Fruit fly (Drosophila melanogaster) whole organism, prepupa: Measurements from ENCODE around the gene Hat1.

Experiments used
- Blimp-1 ChIP-seq: fragments of 200-800 bp; sonication (Bioruptor generic); optimal IDR thresholded peaks from 3 replicates; lab custom pipeline; 2017; ENCODE audit warnings: missing biosample characterization, missing genetic modification characterization, mild to moderate bottlenecking, moderate library complexity, missing genetic modification reagents
- CG10631 ChIP-seq: fragments of 200-800 bp; sonication (Bioruptor generic); optimal IDR thresholded peaks from 2 replicates; lab custom pipeline; 2016; ENCODE audit warnings: missing biosample characterization, missing genetic modification characterization
- CG11294 ChIP-seq: fragments of 200-800 bp; sonication (Bioruptor generic); IDR thresholded peaks from 2 replicates; pipeline ENCODE4 v1.3.6; 2022; ENCODE audit warnings: missing biosample characterization, missing genetic modification characterization
- CG11762 ChIP-seq: fragments of 200-800 bp; sonication (Bioruptor generic); optimal IDR thresholded peaks from 3 replicates; lab custom pipeline; 2016; ENCODE audit warnings: missing biosample characterization, missing genetic modification characterization; ENCODE audit not compliant: insufficient read depth
- CG1621 ChIP-seq: fragments of 200-800 bp; sonication (Bioruptor generic); optimal IDR thresholded peaks from 3 replicates; lab custom pipeline; 2018; ENCODE audit warnings: missing biosample characterization, mild to moderate bottlenecking, missing genetic modification characterization
- CG3032 ChIP-seq: fragments of 200-800 bp; optimal IDR thresholded peaks from 2 replicates; lab custom pipeline; 2019; ENCODE audit warnings: missing biosample characterization, mild to moderate bottlenecking, missing genetic modification characterization, moderate library complexity
- CG31627 ChIP-seq: fragments of 200-800 bp; sonication (Bioruptor generic); optimal IDR thresholded peaks from 3 replicates; lab custom pipeline; 2016; ENCODE audit warnings: missing biosample characterization, missing genetic modification characterization
- CG32006 ChIP-seq: fragments of 200-800 bp; sonication (Bioruptor generic); optimal IDR thresholded peaks from 3 replicates; lab custom pipeline; 2017; ENCODE audit warnings: missing biosample characterization, mild to moderate bottlenecking, missing genetic modification characterization
- CG4318 ChIP-seq: fragments of 200-800 bp; sonication (Bioruptor generic); optimal IDR thresholded peaks from 3 replicates; lab custom pipeline; 2017; ENCODE audit warnings: missing biosample characterization, mild to moderate bottlenecking, missing genetic modification characterization
- CG6163 ChIP-seq: fragments of 200-800 bp; sonication (Bioruptor generic); IDR thresholded peaks from 3 replicates; pipeline ENCODE4 v1.3.6; 2022; ENCODE audit warnings: missing biosample characterization, missing genetic modification characterization
- CG6276 ChIP-seq: fragments of 200-800 bp; sonication (Bioruptor generic); optimal IDR thresholded peaks from 2 replicates; lab custom pipeline; 2017; ENCODE audit warnings: missing biosample characterization, mild to moderate bottlenecking, missing genetic modification characterization
- CG6792 ChIP-seq: fragments of 200-800 bp; sonication (Bioruptor generic); optimal IDR thresholded peaks from 3 replicates; lab custom pipeline; 2016; ENCODE audit warnings: missing biosample characterization, missing genetic modification characterization
- CG6808 ChIP-seq: fragments of 200-800 bp; sonication (Bioruptor generic); optimal IDR thresholded peaks from 3 replicates; lab custom pipeline; 2017; ENCODE audit warnings: missing biosample characterization, missing genetic modification characterization, mild to moderate bottlenecking, moderate library complexity, missing genetic modification reagents
- CG6854 ChIP-seq: fragments of 200-800 bp; sonication (Bioruptor generic); optimal IDR thresholded peaks from 2 replicates; lab custom pipeline; 2017; ENCODE audit warnings: missing biosample characterization, mild to moderate bottlenecking, missing genetic modification characterization
- CG8319 ChIP-seq: fragments of 200-800 bp; sonication (Bioruptor generic); optimal IDR thresholded peaks from 3 replicates; lab custom pipeline; 2016; ENCODE audit warnings: missing biosample characterization, missing genetic modification characterization
- CG8632 ChIP-seq: fragments of 200-800 bp; sonication (Bioruptor generic); optimal IDR thresholded peaks from 3 replicates; lab custom pipeline; 2016; ENCODE audit warnings: missing biosample characterization, missing genetic modification characterization
- CG9139 ChIP-seq: fragments of 200-800 bp; sonication (Bioruptor generic); optimal IDR thresholded peaks from 3 replicates; lab custom pipeline; 2017; ENCODE audit warnings: missing biosample characterization, mild to moderate bottlenecking, missing genetic modification characterization
- Eip78C ChIP-seq: fragments of 200-800 bp; sonication (Bioruptor generic); peaks from one replicate; lab custom pipeline; 2016; ENCODE audit warnings: missing biosample characterization, missing genetic modification characterization
- Ets21C ChIP-seq: fragments of 200-800 bp; sonication (Bioruptor generic); optimal IDR thresholded peaks from 3 replicates; lab custom pipeline; 2016; ENCODE audit warnings: missing biosample characterization, missing genetic modification characterization
- Gug ChIP-seq: fragments of 200-800 bp; sonication (Bioruptor generic); IDR thresholded peaks from 2 replicates; pipeline ENCODE4 v1.3.6; 2022; ENCODE audit warnings: missing biosample characterization, missing genetic modification characterization
- Hr38 ChIP-seq: sonication (Bioruptor generic); optimal IDR thresholded peaks from 2 replicates; lab custom pipeline; 2016; ENCODE audit warnings: missing biosample characterization, missing genetic modification characterization
- Hr4 ChIP-seq: fragments of 200-800 bp; sonication (Bioruptor generic); optimal IDR thresholded peaks from 3 replicates; lab custom pipeline; 2016; ENCODE audit warnings: missing biosample characterization, missing genetic modification characterization
- Lpt ChIP-seq: fragments of 200-800 bp; sonication (Bioruptor generic); optimal IDR thresholded peaks from 3 replicates; lab custom pipeline; 2016; ENCODE audit warnings: missing biosample characterization, missing genetic modification characterization
- Met ChIP-seq: fragments of 200-800 bp; sonication (Bioruptor generic); optimal IDR thresholded peaks from 3 replicates; lab custom pipeline; 2016; ENCODE audit warnings: missing biosample characterization, missing genetic modification characterization
- OdsH ChIP-seq: fragments of 200-800 bp; sonication (Bioruptor generic); optimal IDR thresholded peaks from 3 replicates; lab custom pipeline; 2016; ENCODE audit warnings: missing biosample characterization, missing genetic modification characterization
- Smox ChIP-seq: fragments of 200-800 bp; sonication (Bioruptor generic); optimal IDR thresholded peaks from 3 replicates; lab custom pipeline; 2016; ENCODE audit warnings: missing biosample characterization, missing genetic modification characterization
- Sox14 ChIP-seq: fragments of 200-800 bp; sonication (Bioruptor generic); optimal IDR thresholded peaks from 3 replicates; lab custom pipeline; 2016; ENCODE audit warnings: missing biosample characterization, missing genetic modification characterization
- Sox15 ChIP-seq: fragments of 200-800 bp; sonication (Bioruptor generic); optimal IDR thresholded peaks from 3 replicates; lab custom pipeline; 2016; ENCODE audit warnings: missing biosample characterization, missing genetic modification characterization
- achi ChIP-seq: fragments of 200-800 bp; sonication (Bioruptor generic); optimal IDR thresholded peaks from 3 replicates; lab custom pipeline; 2016; ENCODE audit warnings: missing biosample characterization, missing genetic modification characterization
- acj6 ChIP-seq: fragments of 200-800 bp; sonication (Bioruptor generic); optimal IDR thresholded peaks from 3 replicates; lab custom pipeline; 2016; ENCODE audit warnings: missing biosample characterization, missing genetic modification characterization
- cyc ChIP-seq: fragments of 200-800 bp; sonication (Bioruptor generic); optimal IDR thresholded peaks from 3 replicates; lab custom pipeline; 2016; ENCODE audit warnings: missing biosample characterization, missing genetic modification characterization
- dac ChIP-seq: fragments of 200-800 bp; sonication (Bioruptor generic); optimal IDR thresholded peaks from 2 replicates; lab custom pipeline; 2017; ENCODE audit warnings: missing biosample characterization, mild to moderate bottlenecking, missing genetic modification characterization
- eg ChIP-seq: fragments of 200-800 bp; sonication (Bioruptor generic); IDR thresholded peaks from 3 replicates; pipeline ENCODE4 v1.3.6; 2022; ENCODE audit warnings: missing biosample characterization, missing genetic modification characterization
- fd59A ChIP-seq: fragments of 200-800 bp; sonication (Bioruptor generic); optimal IDR thresholded peaks from 2 replicates; lab custom pipeline; 2017; ENCODE audit warnings: missing biosample characterization, mild to moderate bottlenecking, missing genetic modification characterization, missing genetic modification reagents
- fkh ChIP-seq: fragments of 200-800 bp; sonication (Bioruptor generic); optimal IDR thresholded peaks from 3 replicates; lab custom pipeline; 2017; ENCODE audit warnings: missing biosample characterization, mild to moderate bottlenecking, missing genetic modification characterization, moderate library complexity
- spab ChIP-seq: fragments of 200-800 bp; sonication (Bioruptor generic); optimal IDR thresholded peaks from 2 replicates; lab custom pipeline; 2017; ENCODE audit warnings: missing biosample characterization, mild to moderate bottlenecking, missing genetic modification characterization, missing genetic modification reagents
- ss ChIP-seq, 2 experiments: fragments of 200-800 bp; sonication (Bioruptor generic); optimal IDR thresholded peaks; 2 replicates in 1 of 2; 3 replicates in 1 of 2; lab custom pipeline; 2017 to 2018; ENCODE audit warnings: mild to moderate bottlenecking in 2 of 2, missing biosample characterization in 2 of 2, missing genetic modification characterization in 2 of 2, moderate library complexity in 1 of 2
- svp ChIP-seq: fragments of 200-800 bp; sonication (Bioruptor generic); peaks from one replicate; lab custom pipeline; 2016; ENCODE audit warnings: missing biosample characterization, missing genetic modification characterization
- topi ChIP-seq: fragments of 200-800 bp; sonication (Bioruptor generic); optimal IDR thresholded peaks from 3 replicates; lab custom pipeline; 2016; ENCODE audit warnings: missing biosample characterization, missing genetic modification characterization

Hat1 gene

dm6 chr3R:5833948-5834504, 44.8 kb upstream of the Hat1 start (continued):
- TF ChIP-seq CG10631 (GFP tag; lab: Kevin White, UChicago) (peak; percentile 92), fkh (GFP tag; lab: Kevin White, UChicago) (no peak), eg (GFP tag; lab: Robert Waterston, UW) (peak; percentile 94), topi (peak; percentile 95), OdsH (GFP tag; lab: Kevin White, UChicago) (peak; percentile 95), CG6276 (GFP tag; lab: Kevin White, UChicago) (peak; percentile 86), CG11294 (peak; percentile 89), CG6808 (GFP tag; lab: Kevin White, UChicago) (peak; percentile 70), acj6 (GFP tag; lab: Kevin White, UChicago) (peak; percentile 93), Lpt (GFP tag; lab: Kevin White, UChicago) (peak; percentile 91), dac (GFP tag; lab: Kevin White, UChicago) (peak; percentile 86), CG11762 (GFP tag; lab: Kevin White, UChicago) (peak; percentile 84), Hr38 (GFP tag; lab: Kevin White, UChicago) (peak; percentile 45), Gug (peak; percentile 92), Smox (GFP tag; lab: Kevin White, UChicago) (peak; percentile 91), CG6854 (GFP tag; lab: Kevin White, UChicago) (no peak), spab (peak; percentile 76), Sox15 (GFP tag; lab: Kevin White, UChicago) (peak; percentile 85), fd59A (GFP tag; lab: Kevin White, UChicago) (peak; percentile 84), CG6163 (GFP tag; lab: Robert Waterston, UW) (peak; percentile 97), CG9139 (GFP tag; lab: Kevin White, UChicago) (peak; percentile 41), ss (GFP tag; optimal IDR thresholded peaks at IDR 0.05; lab: Kevin White, UChicago) (peak; percentile 60 to 78), Ets21C (GFP tag; lab: Kevin White, UChicago) (peak; percentile 92), Hr4 (GFP tag; lab: Kevin White, UChicago) (peak; percentile 93), Met (GFP tag; lab: Kevin White, UChicago) (peak; percentile 92), CG4318 (peak; percentile 90), CG3032 (tag; lab: Kevin White, UChicago) (peak; percentile 74), CG8319 (peak; percentile 90), CG32006 (GFP tag; lab: Kevin White, UChicago) (peak; percentile 95), CG1621 (tag; lab: Kevin White, UChicago) (peak; percentile 81), Eip78C (GFP tag; lab: Kevin White, UChicago) (peak; percentile 98), CG6792 (GFP tag; lab: Kevin White, UChicago) (peak; percentile 92), achi (GFP tag; lab: Kevin White, UChicago) (peak; percentile 91), CG31627 (GFP tag; lab: Kevin White, UChicago) (peak; percentile 96), Blimp-1 (peak; percentile 69)

dm6 chr3R:5832345-5832981, 43.3 kb upstream of the Hat1 start:
- TF ChIP-seq achi (GFP tag; lab: Kevin White, UChicago) (no peak), Sox14 (GFP tag; lab: Kevin White, UChicago) (no peak), Hr38 (GFP tag; lab: Kevin White, UChicago) (no peak), CG8632 (GFP tag; lab: Kevin White, UChicago) (no peak), CG6163 (GFP tag; lab: Robert Waterston, UW) (no peak), Hr4 (GFP tag; lab: Kevin White, UChicago) (no peak), cyc (GFP tag; lab: Kevin White, UChicago) (no peak), svp (GFP tag; lab: Kevin White, UChicago) (peak; percentile 17)
